Fruit fly (Drosophila melanogaster) ovary, adult (tissue): Measurements from ENCODE around the gene CG8149.

Experiments used
- CG17801 ChIP-seq: fragments of 200-800 bp; optimal IDR thresholded peaks from 2 replicates; lab custom pipeline; 2019; ENCODE audit warnings: missing biosample characterization, mild to moderate bottlenecking, missing genetic modification characterization, moderate library complexity; ENCODE audit not compliant: partially characterized antibody

CG8149 gene

dm6 chr3R:9496748-9497147 lies 7.7 kb upstream of the CG8149 start:
- no peak for TF ChIP-seq CG17801

- no peak for TF ChIP-seq CG17801
Observed at dm6 chr3R:9499238-9499637, 5.2 kb upstream of the CG8149 start.

dm6 chr3R:9500193-9501051 lies 4.0 kb upstream of the CG8149 start:
- no peak for TF ChIP-seq CG17801

- TF ChIP-seq CG17801 = no peak
Observed at dm6 chr3R:9501489-9502415, 2.7 kb upstream of the CG8149 start.

- peak; percentile 68 for TF ChIP-seq CG17801
Observed at dm6 chr3R:9502416-9502763, 2.1 kb upstream of the CG8149 start, which contains the start of gene RhoL. Gene RhoL, minus strand, starts transcription at chr3R:9502581.

dm6 chr3R:9503329-9504088 lies 947 bp upstream of the CG8149 start:
- TF ChIP-seq CG17801 = no peak

- TF ChIP-seq CG17801 = no peak
Observed at dm6 chr3R:9510070-9510518, 5.6 kb downstream of the CG8149 start, which contains the start of gene rump. Gene rump, minus strand, starts transcription at chr3R:9510324.

- no peak for TF ChIP-seq CG17801
Observed at dm6 chr3R:9512193-9513051, 8.0 kb downstream of the CG8149 start.

- TF ChIP-seq CG17801 = peak; percentile 66
Observed at dm6 chr3R:9513052-9513420, 8.6 kb downstream of the CG8149 start, which contains the start of the genes Ras85D and Rlb1. Gene Ras85D, minus strand, starts transcription at chr3R:9513067. Gene Rlb1, plus strand, starts transcription at chr3R:9513327.

- peak; percentile 34 for TF ChIP-seq CG17801
Observed at dm6 chr3R:9515860-9516344, 11.4 kb downstream of the CG8149 start, which contains the start of the genes mRpL47, CG8176 and Kdm3. Gene mRpL47, minus strand, starts transcription at chr3R:9515908. Gene CG8176, plus strand, starts transcription at chr3R:9516007. Gene Kdm3, plus strand, starts transcription at chr3R:9516007.

- no peak for TF ChIP-seq CG17801
Observed at dm6 chr3R:9516400-9516852, 12.0 kb downstream of the CG8149 start.

dm6 chr3R:9527907-9528842 lies 23.7 kb downstream of the CG8149 start:
- TF ChIP-seq CG17801 = peak; percentile 71

dm6 chr3R:9529387-9529897 lies 25.0 kb downstream of the CG8149 start:
- no peak for TF ChIP-seq CG17801
